Fruit fly (Drosophila melanogaster): ENCODE results near the gene Ccp84Ab.
A peak's percentile ranks its signal among the peaks of the same experiment; 100 is the strongest.

The Ccp84Ab gene

dm6 chr3R:6708858-6709257, 6.2 kb upstream of the Ccp84Ab start (continued):
- no peak for TF ChIP-seq CG1792 (GFP tag; optimal IDR thresholded peaks at IDR 0.05)
- peak; percentile 71 for TF ChIP-seq CG8290 (GFP tag; optimal IDR thresholded peaks at IDR 0.05)
- TF ChIP-seq CG8290 (tag; optimal IDR thresholded peaks at IDR 0.05) = no peak
- peak; percentile 9 for TF ChIP-seq Dek (tag; optimal IDR thresholded peaks at IDR 0.05)
- peak; percentile 57 for TF ChIP-seq CoRest (tag; optimal IDR thresholded peaks at IDR 0.05)
- TF ChIP-seq zen (tag; optimal IDR thresholded peaks at IDR 0.05) = peak; percentile 36
- peak; percentile 78 for TF ChIP-seq CG13287 (GFP tag; IDR thresholded peaks at IDR 0.05; ENCODE audit: partially characterized antibody)
- TF ChIP-seq gt (GFP tag; IDR thresholded peaks at IDR 0.05) = no peak
- TF ChIP-seq Hey (tag; optimal IDR thresholded peaks at IDR 0.05) = no peak
- TF ChIP-seq gfzf (GFP tag; optimal IDR thresholded peaks at IDR 0.05) = peak; percentile 41
- TF ChIP-seq bcd (GFP tag; optimal IDR thresholded peaks at IDR 0.05) = peak; percentile 42
- peak; percentile 48 for TF ChIP-seq amos (GFP tag; IDR thresholded peaks at IDR 0.05; ENCODE audit: partially characterized antibody)
- peak; percentile 42; the same call in 1 of the 3 replicates for TF ChIP-seq CG11456 (GFP tag; IDR thresholded peaks at IDR 0.05)
- peak; percentile 55 for TF ChIP-seq bbx (GFP tag; IDR thresholded peaks at IDR 0.05; ENCODE audit: partially characterized antibody)
- TF ChIP-seq CG4424 (GFP tag; optimal IDR thresholded peaks at IDR 0.05) = peak; percentile 58
- peak; percentile 75 for TF ChIP-seq CG10267 (tag; optimal IDR thresholded peaks at IDR 0.05)
- TF ChIP-seq gem (tag; optimal IDR thresholded peaks at IDR 0.05) = no peak
- TF ChIP-seq CG33213 (GFP tag; optimal IDR thresholded peaks at IDR 0.05) = peak; percentile 63
- peak; percentile 76; the same call in 2 of the 3 replicates for TF ChIP-seq Opbp (GFP tag; IDR thresholded peaks at IDR 0.05; ENCODE audit: partially characterized antibody)
- TF ChIP-seq slbo (GFP tag; IDR thresholded peaks at IDR 0.05) = peak; percentile 50
- TF ChIP-seq CG1603 (tag; optimal IDR thresholded peaks at IDR 0.05) = peak; percentile 64
- peak; percentile 60 for TF ChIP-seq nmo (GFP tag; optimal IDR thresholded peaks at IDR 0.05)
- TF ChIP-seq Lhr (GFP tag; optimal IDR thresholded peaks at IDR 0.05) = peak; percentile 82
- TF ChIP-seq Sry-δ (GFP tag; optimal IDR thresholded peaks at IDR 0.05) = peak; percentile 31
- 0 out of 3 replicates have a peak, but pooled peaks have one; percentile 17 for TF ChIP-seq HLH4C (GFP tag; IDR thresholded peaks at IDR 0.05; ENCODE audit: partially characterized antibody)
- TF ChIP-seq CTCF (GFP tag; optimal IDR thresholded peaks at IDR 0.05) = peak; percentile 85
- TF ChIP-seq bab2 (GFP tag; optimal IDR thresholded peaks at IDR 0.05) = no peak
- TF ChIP-seq crc (GFP tag; optimal IDR thresholded peaks at IDR 0.05) = no peak
- TF ChIP-seq stwl (tag; optimal IDR thresholded peaks at IDR 0.05) = peak; percentile 100
- peak; percentile 58 for TF ChIP-seq Bgb (GFP tag; IDR thresholded peaks at IDR 0.05; ENCODE audit: partially characterized antibody)
- TF ChIP-seq trem (tag; optimal IDR thresholded peaks at IDR 0.05) = peak; percentile 24
- TF ChIP-seq Rx (GFP tag; IDR thresholded peaks at IDR 0.05) = no peak
- peak; percentile 74; the same call in 1 of the 3 replicates for TF ChIP-seq CG2199 (GFP tag; IDR thresholded peaks at IDR 0.05)
- TF ChIP-seq CG11504 (tag; optimal IDR thresholded peaks at IDR 0.05) = peak; percentile 55
- TF ChIP-seq ato (GFP tag; IDR thresholded peaks at IDR 0.05; ENCODE audit: partially characterized antibody) = 0 out of 2 replicates have a peak, but pooled peaks have one; percentile 31
- TF ChIP-seq CG11093 (GFP tag; IDR thresholded peaks at IDR 0.05) = no peak
- peak; percentile 36 for TF ChIP-seq Dp (GFP tag; optimal IDR thresholded peaks at IDR 0.05)
- no peak for TF ChIP-seq CG11247 (GFP tag; IDR thresholded peaks at IDR 0.05)
- TF ChIP-seq CG17361 (GFP tag; IDR thresholded peaks at IDR 0.05) = 0 out of 3 replicates have a peak, but pooled peaks have one; percentile 22
- TF ChIP-seq oc (tag; optimal IDR thresholded peaks at IDR 0.05) = peak; percentile 27
- peak; percentile 50 for TF ChIP-seq Dref (GFP tag; IDR thresholded peaks at IDR 0.05)
- no peak for TF ChIP-seq CG17385 (GFP tag; optimal IDR thresholded peaks at IDR 0.05)
- TF ChIP-seq Ets97D (GFP tag; optimal IDR thresholded peaks at IDR 0.05) = peak; percentile 19
- TF ChIP-seq chif (GFP tag; optimal IDR thresholded peaks at IDR 0.05) = peak in 1 of 2 experiments; percentile 15
- TF ChIP-seq Hmr (GFP tag; optimal IDR thresholded peaks at IDR 0.05) = peak; percentile 41
- peak; percentile 63 for TF ChIP-seq Abd-B (GFP tag; optimal IDR thresholded peaks at IDR 0.05)
- TF ChIP-seq insv (GFP tag; optimal IDR thresholded peaks at IDR 0.05) = peak in 1 of 2 experiments; percentile 76
- TF ChIP-seq unc-4 (GFP tag; IDR thresholded peaks at IDR 0.05; ENCODE audit: partially characterized antibody) = 0 out of 2 replicates have a peak, but pooled peaks have one; percentile 25
- 0 out of 2 replicates have a peak, but pooled peaks have one; percentile 15 for TF ChIP-seq CG3847 (GFP tag; IDR thresholded peaks at IDR 0.05)
- no peak for TF ChIP-seq HLH54F (GFP tag; optimal IDR thresholded peaks at IDR 0.05)

Measured in whole organism, embryonic.